Fruit fly (Drosophila melanogaster) whole organism, embryonic: ENCODE data around the gene CG32488.

ENCODE experiments used
- Aef1 ChIP-seq: fragments of 200-800 bp; sonication (Bioruptor generic); IDR thresholded peaks from 3 replicates; pipeline ENCODE4 v1.3.6; 2022; ENCODE audit warnings: missing biosample characterization, missing genetic modification characterization
- CG10654 ChIP-seq: fragments of 200-800 bp; sonication (Bioruptor generic); optimal IDR thresholded peaks from 2 replicates; lab custom pipeline; 2016; ENCODE audit warnings: missing biosample characterization, missing genetic modification characterization
- CG10959 ChIP-seq: fragments of 200-800 bp; sonication (Bioruptor generic); IDR thresholded peaks from 2 replicates; pipeline ENCODE4 v1.3.6; 2022; ENCODE audit warnings: missing biosample characterization, missing genetic modification characterization
- CG11247 ChIP-seq: fragments of 200-800 bp; sonication (Bioruptor generic); IDR thresholded peaks from 2 replicates; pipeline ENCODE4 v1.3.6; 2022; ENCODE audit warnings: missing biosample characterization, missing genetic modification characterization
- CG12104 ChIP-seq: fragments of 200-800 bp; sonication (Bioruptor generic); optimal IDR thresholded peaks from 3 replicates; lab custom pipeline; 2016; ENCODE audit warnings: missing biosample characterization, missing genetic modification characterization
- CG13287 ChIP-seq: fragments of 200-800 bp; sonication (Bioruptor generic); IDR thresholded peaks from 2 replicates; pipeline ENCODE4 v1.3.6; 2022; ENCODE audit warnings: missing biosample characterization, missing genetic modification characterization; ENCODE audit not compliant: partially characterized antibody
- CG13894 ChIP-seq: fragments of 200-800 bp; sonication (Bioruptor generic); optimal IDR thresholded peaks from 3 replicates; lab custom pipeline; 2018; ENCODE audit warnings: missing biosample characterization, mild to moderate bottlenecking, missing genetic modification characterization, moderate library complexity
- CG15514 ChIP-seq: fragments of 200-800 bp; sonication (Bioruptor generic); optimal IDR thresholded peaks from 3 replicates; lab custom pipeline; 2017; ENCODE audit warnings: missing biosample characterization, missing genetic modification characterization, mild to moderate bottlenecking, moderate library complexity, missing genetic modification reagents
- CG16813 ChIP-seq: fragments of 200-800 bp; sonication (Bioruptor generic); IDR thresholded peaks from 3 replicates; pipeline ENCODE4 v1.3.6; 2022; ENCODE audit warnings: missing biosample characterization, missing genetic modification characterization; ENCODE audit not compliant: partially characterized antibody
- CG17612 ChIP-seq: fragments of 200-800 bp; sonication (Bioruptor generic); IDR thresholded peaks from 2 replicates; pipeline ENCODE4 v1.3.6; 2022; ENCODE audit warnings: missing biosample characterization, missing genetic modification characterization
- CG18011 ChIP-seq: fragments of 200-800 bp; sonication (Bioruptor generic); optimal IDR thresholded peaks from 2 replicates; lab custom pipeline; 2017; ENCODE audit warnings: missing biosample characterization, missing genetic modification characterization, mild to moderate bottlenecking, moderate library complexity, missing genotype
- CG30431 ChIP-seq: fragments of 200-800 bp; sonication (Bioruptor generic); optimal IDR thresholded peaks from 2 replicates; lab custom pipeline; 2017; ENCODE audit warnings: missing biosample characterization, missing genetic modification characterization
- CG3065 ChIP-seq: fragments of 200-800 bp; sonication (Bioruptor generic); optimal IDR thresholded peaks from 2 replicates; lab custom pipeline; 2016; ENCODE audit warnings: missing biosample characterization, missing genetic modification characterization
- CG3281 ChIP-seq: fragments of 200-800 bp; sonication (Bioruptor generic); optimal IDR thresholded peaks from 3 replicates; lab custom pipeline; 2017; ENCODE audit warnings: missing biosample characterization, mild to moderate bottlenecking, missing genetic modification characterization
- CG34224 ChIP-seq: fragments of 200-800 bp; sonication (Bioruptor generic); IDR thresholded peaks from 3 replicates; pipeline ENCODE4 v1.3.6; 2022; ENCODE audit warnings: missing biosample characterization, missing genetic modification characterization; ENCODE audit not compliant: partially characterized antibody
- CG34422 ChIP-seq: fragments of 200-800 bp; sonication (Bioruptor generic); IDR thresholded peaks from 3 replicates; pipeline ENCODE4 v1.3.6; 2022; ENCODE audit warnings: missing biosample characterization, missing genetic modification characterization
- CG9609 ChIP-seq: fragments of 200-800 bp; sonication (Bioruptor generic); optimal IDR thresholded peaks from 3 replicates; lab custom pipeline; 2016; ENCODE audit warnings: missing biosample characterization, missing genetic modification characterization
- Deaf1 ChIP-seq: fragments of 200-800 bp; optimal IDR thresholded peaks from 3 replicates; lab custom pipeline; 2019; ENCODE audit warnings: missing biosample characterization, mild to moderate bottlenecking, missing genetic modification characterization, moderate library complexity
- Fer3 ChIP-seq: fragments of 200-800 bp; sonication (Bioruptor generic); optimal IDR thresholded peaks from 2 replicates; lab custom pipeline; 2018; ENCODE audit warnings: missing biosample characterization, mild to moderate bottlenecking, missing genetic modification characterization, moderate library complexity
- NC2β ChIP-seq: fragments of 200-800 bp; sonication (Bioruptor generic); optimal IDR thresholded peaks from 2 replicates; lab custom pipeline; 2016; ENCODE audit warnings: missing biosample characterization, missing genetic modification characterization
- NK7.1 ChIP-seq: fragments of 200-800 bp; sonication (Bioruptor generic); optimal IDR thresholded peaks from 3 replicates; lab custom pipeline; 2016; ENCODE audit warnings: missing biosample characterization, missing genetic modification characterization
- Scr ChIP-seq: fragments of 200-800 bp; sonication (Bioruptor generic); IDR thresholded peaks from 2 replicates; pipeline ENCODE4 v1.3.6; 2022; ENCODE audit warnings: missing biosample characterization, missing genetic modification characterization; ENCODE audit not compliant: partially characterized antibody
- abd-A ChIP-seq: fragments of 200-800 bp; sonication (Bioruptor generic); optimal IDR thresholded peaks from 3 replicates; lab custom pipeline; 2019; ENCODE audit warnings: missing biosample characterization, mild to moderate bottlenecking, missing genetic modification characterization, moderate library complexity
- ac ChIP-seq: fragments of 200-800 bp; sonication (Bioruptor generic); optimal IDR thresholded peaks from 3 replicates; lab custom pipeline; 2017; ENCODE audit warnings: missing biosample characterization, mild to moderate bottlenecking, missing genetic modification characterization
- bbx ChIP-seq: fragments of 200-800 bp; sonication (Bioruptor generic); IDR thresholded peaks from 2 replicates; pipeline ENCODE4 v1.3.6; 2022; ENCODE audit warnings: missing biosample characterization, missing genetic modification characterization; ENCODE audit not compliant: partially characterized antibody
- bsh ChIP-seq, 2 experiments: fragments of 200-800 bp; sonication (Bioruptor generic); optimal IDR thresholded peaks; 2 replicates each; lab custom pipeline; 2017 to 2018; ENCODE audit warnings: mild to moderate bottlenecking in 2 of 2, missing biosample characterization in 2 of 2, missing genetic modification characterization in 2 of 2, moderate library complexity in 1 of 2
- crol ChIP-seq: fragments of 200-800 bp; sonication (Bioruptor generic); IDR thresholded peaks from 2 replicates; pipeline ENCODE4 v1.3.6; 2022; ENCODE audit warnings: missing biosample characterization, missing genetic modification characterization
- crp ChIP-seq, 2 experiments: fragments of 200-800 bp; sonication (Bioruptor generic); optimal IDR thresholded peaks; 2 replicates in 1 of 2; 3 replicates in 1 of 2; lab custom pipeline; 2017; ENCODE audit warnings: missing biosample characterization in 2 of 2, missing genetic modification characterization in 2 of 2, mild to moderate bottlenecking in 1 of 2, moderate library complexity in 1 of 2
- fd102C ChIP-seq: fragments of 200-800 bp; sonication (Bioruptor generic); optimal IDR thresholded peaks from 2 replicates; lab custom pipeline; 2018; ENCODE audit warnings: missing biosample characterization, mild to moderate bottlenecking, missing genetic modification characterization, moderate library complexity
- gce ChIP-seq: fragments of 200-800 bp; sonication (Bioruptor generic); IDR thresholded peaks from 3 replicates; pipeline ENCODE4 v1.3.6; 2022; ENCODE audit warnings: missing biosample characterization, missing genetic modification characterization
- lbe ChIP-seq: fragments of 200-800 bp; sonication (Bioruptor generic); optimal IDR thresholded peaks from 2 replicates; lab custom pipeline; 2016; ENCODE audit warnings: missing biosample characterization, mild to moderate bottlenecking, missing genetic modification characterization
- luna ChIP-seq: fragments of 200-800 bp; sonication (Bioruptor generic); optimal IDR thresholded peaks from 2 replicates; lab custom pipeline; 2016; ENCODE audit warnings: missing biosample characterization, missing genetic modification characterization
- otp ChIP-seq: fragments of 200-800 bp; sonication (Bioruptor generic); IDR thresholded peaks from 3 replicates; pipeline ENCODE4, ENCODE4 v1.3.6; 2022; ENCODE audit warnings: missing biosample characterization, missing genetic modification characterization
- pho ChIP-seq: fragments of 200-800 bp; sonication (Bioruptor generic); optimal IDR thresholded peaks from 2 replicates; lab custom pipeline; 2016; ENCODE audit warnings: missing biosample characterization, missing genetic modification characterization
- prd ChIP-seq, 3 experiments: fragments of >200 bp in 2 of 3; fragments of 200-800 bp in 1 of 3; sonication (Bioruptor generic) in 1 of 3; optimal IDR thresholded peaks in 2 of 3; IDR thresholded peaks in 1 of 3; 2 replicates in 2 of 3; 3 replicates in 1 of 3; pipeline versions ENCODE4 v1.3.6 to Lab custom; 2017 to 2022; ENCODE audit warnings: missing biosample characterization in 1 of 3, missing genetic modification characterization in 1 of 3
- row ChIP-seq: fragments of 200-800 bp; sonication (Bioruptor generic); IDR thresholded peaks from 3 replicates; pipeline ENCODE4 v1.3.6; 2022; ENCODE audit warnings: missing biosample characterization, missing genetic modification characterization
- sna ChIP-seq: fragments of 200-800 bp; sonication (Bioruptor generic); IDR thresholded peaks from 2 replicates; pipeline ENCODE4 v1.3.6; 2022; ENCODE audit warnings: missing biosample characterization, missing genetic modification characterization; ENCODE audit not compliant: partially characterized antibody
- sug ChIP-seq: fragments of 200-800 bp; optimal IDR thresholded peaks from 2 replicates; lab custom pipeline; 2019; ENCODE audit warnings: missing biosample characterization, mild to moderate bottlenecking, missing genetic modification characterization, moderate library complexity
- tap ChIP-seq: fragments of 200-800 bp; optimal IDR thresholded peaks from 3 replicates; lab custom pipeline; 2019; ENCODE audit warnings: missing biosample characterization, mild to moderate bottlenecking, missing genetic modification characterization, moderate library complexity
- tna ChIP-seq: fragments of 200-800 bp; sonication (Bioruptor generic); IDR thresholded peaks from 2 replicates; pipeline ENCODE4 v1.3.6; 2022; ENCODE audit warnings: missing biosample characterization, missing genetic modification characterization; ENCODE audit not compliant: partially characterized antibody
- unc-4 ChIP-seq: fragments of 200-800 bp; sonication (Bioruptor generic); IDR thresholded peaks from 2 replicates; pipeline ENCODE4 v1.3.6; 2022; ENCODE audit warnings: missing biosample characterization, missing genetic modification characterization; ENCODE audit not compliant: partially characterized antibody
- zen2 ChIP-seq: fragments of 200-800 bp; sonication (Bioruptor generic); IDR thresholded peaks from 3 replicates; pipeline ENCODE4 v1.3.6; 2022; ENCODE audit warnings: missing biosample characterization, missing genetic modification characterization; ENCODE audit not compliant: partially characterized antibody

Gene CG32488

dm6 chr3L:2980856-2981255 lies 35.0 kb downstream of the CG32488 start, which contains the start of gene CPT2 (continued):
- TF ChIP-seq fd102C (GFP tag; lab: Kevin White, UChicago) = no peak
- peak; percentile 68 for TF ChIP-seq Scr (GFP tag; lab: Robert Waterston, UW)
- TF ChIP-seq CG15514 (GFP tag; lab: Kevin White, UChicago) = peak; percentile 76
- TF ChIP-seq CG3065 (GFP tag; lab: Kevin White, UChicago) = no peak
- TF ChIP-seq crol (GFP tag; lab: Robert Waterston, UW) = no peak
- no peak for TF ChIP-seq CG11247 (GFP tag; lab: Robert Waterston, UW)
- peak; percentile 68; the same call in 1 of the 2 replicates for TF ChIP-seq sna (GFP tag; lab: Robert Waterston, UW)
- TF ChIP-seq Fer3 = no peak
- no peak for TF ChIP-seq CG30431
- no peak for TF ChIP-seq CG12104 (GFP tag; lab: Kevin White, UChicago)
- peak; percentile 87 for TF ChIP-seq CG34224 (GFP tag; lab: Robert Waterston, UW)
- TF ChIP-seq NC2β (GFP tag; lab: Kevin White, UChicago) = no peak
- no peak for TF ChIP-seq lbe
- TF ChIP-seq CG10654 (GFP tag; lab: Kevin White, UChicago) = no peak
- TF ChIP-seq CG18011 = no peak
- TF ChIP-seq CG13894 (tag; lab: Kevin White, UChicago) = no peak
- TF ChIP-seq Aef1 (GFP tag; lab: Robert Waterston, UW) = 0 out of 3 replicates have a peak, but pooled peaks have one; percentile 15
- no peak for TF ChIP-seq CG9609
- TF ChIP-seq NK7.1 (GFP tag; lab: Kevin White, UChicago) = no peak
- peak; percentile 21; the same call in 1 of the 3 replicates for TF ChIP-seq CG34422
- TF ChIP-seq unc-4 (GFP tag; lab: Robert Waterston, UW) = peak; percentile 62
- no peak for TF ChIP-seq CG10959 (GFP tag; lab: Robert Waterston, UW)
- TF ChIP-seq ac (GFP tag; lab: Kevin White, UChicago) = no peak
- no peak for TF ChIP-seq tap
- TF ChIP-seq CG13287 = peak; percentile 74
- no peak for TF ChIP-seq luna
- TF ChIP-seq gce = no peak
- no peak for TF ChIP-seq sug (tag; lab: Kevin White, UChicago)
- TF ChIP-seq tna = peak; percentile 52; the same call in 1 of the 2 replicates
- no peak for TF ChIP-seq abd-A (tag; lab: Kevin White, UChicago)
- TF ChIP-seq zen2 (GFP tag; lab: Robert Waterston, UW) = peak; percentile 89
- peak; percentile 52; the same call in 2 of the 3 replicates for TF ChIP-seq CG16813 (GFP tag; lab: Robert Waterston, UW)
- peak; percentile 55 to 92 for TF ChIP-seq crp (GFP tag; optimal IDR thresholded peaks at IDR 0.05; lab: Kevin White, UChicago)
- no peak for TF ChIP-seq Deaf1 (tag; lab: Kevin White, UChicago)
- no peak for TF ChIP-seq row (GFP tag; lab: Robert Waterston, UW)
- no peak for TF ChIP-seq prd (optimal IDR thresholded peaks at IDR 0.05; lab: Kevin White, UChicago)
- no peak for TF ChIP-seq prd (GFP tag; IDR thresholded peaks at IDR 0.05; lab: Robert Waterston, UW)
- TF ChIP-seq bsh (GFP tag; optimal IDR thresholded peaks at IDR 0.05; lab: Kevin White, UChicago) = no peak
- TF ChIP-seq CG17612 (GFP tag; lab: Robert Waterston, UW) = no peak
- peak; percentile 82 for TF ChIP-seq bbx (GFP tag; lab: Robert Waterston, UW)
- no peak for TF ChIP-seq CG3281 (GFP tag; lab: Kevin White, UChicago)
- no peak for TF ChIP-seq pho (GFP tag; lab: Kevin White, UChicago)
- no peak for TF ChIP-seq otp (GFP tag; lab: Robert Waterston, UW)
